Fruit fly (Drosophila melanogaster) whole organism, embryonic: Measurements from ENCODE around the gene His3.3A.

Experiments
- Atf-2 ChIP-seq: fragments of 200-800 bp; sonication (Bioruptor generic); optimal IDR thresholded peaks from 2 replicates; lab custom pipeline; 2016; ENCODE audit warnings: missing biosample characterization, missing genetic modification characterization
- CG1024 ChIP-seq: fragments of 200-800 bp; sonication (Bioruptor generic); IDR thresholded peaks from 2 replicates; pipeline ENCODE4 v1.3.6; 2022; ENCODE audit warnings: missing biosample characterization, missing genetic modification characterization
- CG11695 ChIP-seq: fragments of 200-800 bp; sonication (Bioruptor generic); IDR thresholded peaks from 3 replicates; pipeline ENCODE4 v1.3.6; 2022; ENCODE audit warnings: missing biosample characterization, missing genetic modification characterization
- CG12942 ChIP-seq: fragments of 200-800 bp; sonication (Bioruptor generic); optimal IDR thresholded peaks from 3 replicates; lab custom pipeline; 2016; ENCODE audit warnings: missing biosample characterization, missing genetic modification characterization
- CG13287 ChIP-seq: fragments of 200-800 bp; sonication (Bioruptor generic); IDR thresholded peaks from 2 replicates; pipeline ENCODE4 v1.3.6; 2022; ENCODE audit warnings: missing biosample characterization, missing genetic modification characterization; ENCODE audit not compliant: partially characterized antibody
- CG14667 ChIP-seq: fragments of 200-800 bp; sonication (Bioruptor generic); IDR thresholded peaks from 2 replicates; pipeline ENCODE4 v1.3.6; 2022; ENCODE audit warnings: missing biosample characterization, missing genetic modification characterization
- CG15479 ChIP-seq: fragments of 200-800 bp; sonication (Bioruptor generic); optimal IDR thresholded peaks from 3 replicates; lab custom pipeline; 2019; ENCODE audit warnings: missing biosample characterization, mild to moderate bottlenecking, missing genetic modification characterization, moderate library complexity
- CG1602 ChIP-seq: fragments of 200-800 bp; sonication (Bioruptor generic); optimal IDR thresholded peaks from 3 replicates; lab custom pipeline; 2016; ENCODE audit warnings: missing biosample characterization, missing genetic modification characterization
- CG1603 ChIP-seq: fragments of 200-800 bp; sonication (Bioruptor generic); optimal IDR thresholded peaks from 2 replicates; lab custom pipeline; 2019; ENCODE audit warnings: missing biosample characterization, mild to moderate bottlenecking, missing genetic modification characterization, moderate library complexity
- CG17328 ChIP-seq: fragments of 200-800 bp; sonication (Bioruptor generic); IDR thresholded peaks from 2 replicates; pipeline ENCODE4 v1.3.6; 2022; ENCODE audit warnings: missing biosample characterization, missing genetic modification characterization
- CG1832 ChIP-seq: fragments of 200-800 bp; sonication (Bioruptor generic); optimal IDR thresholded peaks from 2 replicates; lab custom pipeline; 2017; ENCODE audit warnings: missing biosample characterization, mild to moderate bottlenecking, missing genetic modification characterization, inconsistent platforms
- CG2889 ChIP-seq: fragments of 200-800 bp; sonication (Bioruptor generic); IDR thresholded peaks from 3 replicates; pipeline ENCODE4 v1.3.6; 2022; ENCODE audit warnings: missing biosample characterization, missing genetic modification characterization
- CG30431 ChIP-seq: fragments of 200-800 bp; sonication (Bioruptor generic); optimal IDR thresholded peaks from 2 replicates; lab custom pipeline; 2017; ENCODE audit warnings: missing biosample characterization, missing genetic modification characterization
- CG3163 ChIP-seq: fragments of 200-800 bp; sonication (Bioruptor generic); optimal IDR thresholded peaks from 3 replicates; lab custom pipeline; 2016; ENCODE audit warnings: missing biosample characterization, missing genetic modification characterization
- CG32767 ChIP-seq: fragments of 200-800 bp; sonication (Bioruptor generic); IDR thresholded peaks from 2 replicates; pipeline ENCODE4 v1.3.6; 2022; ENCODE audit warnings: missing biosample characterization, missing genetic modification characterization
- CG4282 ChIP-seq: fragments of 200-800 bp; sonication (Bioruptor generic); optimal IDR thresholded peaks from 2 replicates; lab custom pipeline; 2016; ENCODE audit warnings: missing biosample characterization, missing genetic modification characterization
- CG4328 ChIP-seq: fragments of 200-800 bp; sonication (Bioruptor generic); optimal IDR thresholded peaks from 3 replicates; lab custom pipeline; 2017; ENCODE audit warnings: missing biosample characterization, missing genetic modification reagents, missing genetic modification characterization
- CG5180 ChIP-seq: fragments of 200-800 bp; sonication (Bioruptor generic); optimal IDR thresholded peaks from 3 replicates; lab custom pipeline; 2017; ENCODE audit warnings: missing biosample characterization, missing genetic modification characterization, mild to moderate bottlenecking, moderate library complexity, missing genetic modification reagents
- CG6272 ChIP-seq: fragments of 200-800 bp; sonication (Bioruptor generic); IDR thresholded peaks from 2 replicates; pipeline ENCODE4 v1.3.6; 2022; ENCODE audit warnings: missing biosample characterization, missing genetic modification characterization
- CG7357 ChIP-seq: fragments of 200-800 bp; sonication (Bioruptor generic); IDR thresholded peaks from 3 replicates; pipeline ENCODE4 v1.3.6; 2022; ENCODE audit warnings: missing biosample characterization, missing genetic modification characterization
- CG7372 ChIP-seq: fragments of 200-800 bp; sonication (Bioruptor generic); IDR thresholded peaks from 2 replicates; pipeline ENCODE4 v1.3.6; 2022; ENCODE audit warnings: missing biosample characterization, missing genetic modification characterization
- CG7928 ChIP-seq: fragments of 200-800 bp; sonication (Bioruptor generic); optimal IDR thresholded peaks from 2 replicates; lab custom pipeline; 2017; ENCODE audit warnings: missing biosample characterization, mild to moderate bottlenecking, missing genetic modification characterization
- CG8388 ChIP-seq: fragments of 200-800 bp; sonication (Bioruptor generic); optimal IDR thresholded peaks from 2 replicates; lab custom pipeline; 2019; ENCODE audit warnings: missing biosample characterization, mild to moderate bottlenecking, missing genetic modification characterization, moderate library complexity
- CHES-1-like ChIP-seq: fragments of 200-800 bp; sonication (Bioruptor generic); optimal IDR thresholded peaks from 2 replicates; lab custom pipeline; 2016; ENCODE audit warnings: missing biosample characterization, missing genetic modification characterization
- CkIIα-i1 ChIP-seq: fragments of 200-800 bp; sonication (Bioruptor generic); IDR thresholded peaks from 2 replicates; pipeline ENCODE4 v1.3.6; 2022; ENCODE audit warnings: missing biosample characterization, missing genetic modification characterization
- Doc3 ChIP-seq: fragments of 200-800 bp; sonication (Bioruptor generic); IDR thresholded peaks from 3 replicates; pipeline ENCODE4 v1.3.6; 2022; ENCODE audit warnings: missing biosample characterization, missing genetic modification characterization; ENCODE audit not compliant: partially characterized antibody
- Elba2 ChIP-seq: fragments of 200-800 bp; sonication (Bioruptor generic); optimal IDR thresholded peaks from 3 replicates; lab custom pipeline; 2016; ENCODE audit warnings: missing biosample characterization, missing genetic modification characterization
- Hr51 ChIP-seq, 2 experiments: fragments of 200-800 bp; sonication (Bioruptor generic); optimal IDR thresholded peaks; 2 replicates in 1 of 2; 3 replicates in 1 of 2; lab custom pipeline; 2016 to 2018; ENCODE audit warnings: missing biosample characterization in 2 of 2, missing genetic modification characterization in 2 of 2, mild to moderate bottlenecking in 1 of 2, moderate library complexity in 1 of 2
- MBD-R2 ChIP-seq: fragments of 200-800 bp; sonication (Bioruptor generic); IDR thresholded peaks from 2 replicates; pipeline ENCODE4 v1.3.6; 2022; ENCODE audit warnings: missing biosample characterization, missing genetic modification characterization
- Neu2 ChIP-seq: fragments of 200-800 bp; sonication (Bioruptor generic); optimal IDR thresholded peaks from 3 replicates; lab custom pipeline; 2016; ENCODE audit warnings: missing biosample characterization, missing genetic modification characterization, borderline replicate concordance
- Side ChIP-seq: fragments of 200-800 bp; sonication (Bioruptor generic); optimal IDR thresholded peaks from 2 replicates; lab custom pipeline; 2016; ENCODE audit warnings: missing biosample characterization, missing genetic modification characterization
- Sox102F ChIP-seq: fragments of 200-800 bp; sonication (Bioruptor generic); optimal IDR thresholded peaks from 2 replicates; lab custom pipeline; 2018; ENCODE audit warnings: missing biosample characterization, mild to moderate bottlenecking, missing genetic modification characterization, moderate library complexity
- Sry-δ ChIP-seq: fragments of 200-800 bp; sonication (Bioruptor generic); optimal IDR thresholded peaks from 2 replicates; lab custom pipeline; 2016; ENCODE audit warnings: missing biosample characterization, missing genetic modification characterization
- Xbp1 ChIP-seq: fragments of 200-800 bp; sonication (Bioruptor generic); optimal IDR thresholded peaks from 3 replicates; lab custom pipeline; 2016; ENCODE audit warnings: missing biosample characterization, mild to moderate bottlenecking, missing genetic modification characterization
- YL-1 ChIP-seq: fragments of 200-800 bp; sonication (Bioruptor generic); optimal IDR thresholded peaks from 3 replicates; lab custom pipeline; 2017; ENCODE audit warnings: missing biosample characterization, mild to moderate bottlenecking, missing genetic modification characterization
- ash1 ChIP-seq: fragments of 200-800 bp; sonication (Bioruptor generic); optimal IDR thresholded peaks from 2 replicates; lab custom pipeline; 2018; ENCODE audit warnings: missing biosample characterization, mild to moderate bottlenecking, missing genetic modification characterization
- bigmax ChIP-seq: fragments of 200-800 bp; sonication (Bioruptor generic); optimal IDR thresholded peaks from 2 replicates; lab custom pipeline; 2018; ENCODE audit warnings: missing biosample characterization, mild to moderate bottlenecking, missing genetic modification characterization
- crol ChIP-seq: fragments of 200-800 bp; sonication (Bioruptor generic); IDR thresholded peaks from 2 replicates; pipeline ENCODE4 v1.3.6; 2022; ENCODE audit warnings: missing biosample characterization, missing genetic modification characterization
- disco-r ChIP-seq: fragments of 200-800 bp; sonication (Bioruptor generic); optimal IDR thresholded peaks from 2 replicates; lab custom pipeline; 2016; ENCODE audit warnings: missing biosample characterization, missing genetic modification characterization
- eyg ChIP-seq: fragments of 200-800 bp; sonication (Bioruptor generic); optimal IDR thresholded peaks from 3 replicates; lab custom pipeline; 2016; ENCODE audit warnings: missing biosample characterization, missing genetic modification characterization
- jumu ChIP-seq: fragments of 200-800 bp; sonication (Bioruptor generic); optimal IDR thresholded peaks from 3 replicates; lab custom pipeline; 2016; ENCODE audit warnings: missing biosample characterization, missing genetic modification characterization
- kni ChIP-seq: fragments of 200-800 bp; sonication (Bioruptor generic); optimal IDR thresholded peaks from 3 replicates; lab custom pipeline; 2017; ENCODE audit warnings: mild to moderate bottlenecking, missing biosample characterization, missing genetic modification reagents, missing genetic modification characterization
- mirr ChIP-seq: fragments of 200-800 bp; sonication (Bioruptor generic); optimal IDR thresholded peaks from 3 replicates; lab custom pipeline; 2018; ENCODE audit warnings: missing biosample characterization, mild to moderate bottlenecking, missing genetic modification characterization
- otp ChIP-seq: fragments of 200-800 bp; sonication (Bioruptor generic); IDR thresholded peaks from 3 replicates; pipeline ENCODE4, ENCODE4 v1.3.6; 2022; ENCODE audit warnings: missing biosample characterization, missing genetic modification characterization
- pho ChIP-seq: fragments of 200-800 bp; sonication (Bioruptor generic); optimal IDR thresholded peaks from 2 replicates; lab custom pipeline; 2016; ENCODE audit warnings: missing biosample characterization, missing genetic modification characterization
- sr ChIP-seq: fragments of 200-800 bp; sonication (Bioruptor generic); IDR thresholded peaks from 3 replicates; pipeline ENCODE4 v1.3.6; 2022; ENCODE audit warnings: missing biosample characterization, missing genetic modification characterization
- ssp ChIP-seq: fragments of 200-800 bp; sonication (Bioruptor generic); IDR thresholded peaks from 2 replicates; pipeline ENCODE4 v1.3.6; 2022; ENCODE audit warnings: missing biosample characterization, missing genetic modification characterization
- tin ChIP-seq: fragments of 200-800 bp; sonication (Bioruptor generic); optimal IDR thresholded peaks from 3 replicates; lab custom pipeline; 2016; ENCODE audit warnings: missing biosample characterization, missing genetic modification characterization
- z ChIP-seq: fragments of 200-800 bp; sonication (Bioruptor generic); IDR thresholded peaks from 3 replicates; pipeline ENCODE4 v1.3.6; 2022; ENCODE audit warnings: missing biosample characterization, missing genetic modification characterization
- zfh1 ChIP-seq: fragments of 200-800 bp; sonication (Bioruptor generic); IDR thresholded peaks from 3 replicates; pipeline ENCODE4 v1.3.6; 2022; ENCODE audit warnings: missing biosample characterization, missing genetic modification characterization

Gene His3.3A

dm6 chr2L:5043495-5044146 lies 11.2 kb upstream of the His3.3A start (continued):
- peak in 1 of 2 experiments; percentile 45 for TF ChIP-seq Hr51 (GFP tag; optimal IDR thresholded peaks at IDR 0.05; lab: Kevin White, UChicago)
- peak; percentile 23 for TF ChIP-seq pho (GFP tag; lab: Kevin White, UChicago)
- TF ChIP-seq CG1602 (GFP tag; lab: Kevin White, UChicago), result peak; percentile 2
- TF ChIP-seq CG1603 (tag; lab: Kevin White, UChicago), result peak; percentile 25
- TF ChIP-seq Sry-δ (GFP tag; lab: Kevin White, UChicago), result no peak
- no peak for TF ChIP-seq Elba2 (GFP tag; lab: Kevin White, UChicago)
- peak; percentile 63 for TF ChIP-seq Xbp1 (GFP tag; lab: Kevin White, UChicago)
- TF ChIP-seq CG12942 (GFP tag; lab: Kevin White, UChicago), result peak; percentile 31
- peak; percentile 64; the same call in 1 of the 3 replicates for TF ChIP-seq CG2889 (GFP tag; lab: Robert Waterston, UW)
- TF ChIP-seq CG15479 (GFP tag; lab: Kevin White, UChicago), result peak; percentile 64
- TF ChIP-seq CHES-1-like (GFP tag; lab: Kevin White, UChicago), result no peak
- TF ChIP-seq MBD-R2 (GFP tag; lab: Robert Waterston, UW), result peak; percentile 24; the same call in 1 of the 2 replicates
- no peak for TF ChIP-seq disco-r (GFP tag; lab: Kevin White, UChicago)
- peak; percentile 54 for TF ChIP-seq Sox102F
- no peak for TF ChIP-seq CG13287
- TF ChIP-seq CG7372 (GFP tag; lab: Robert Waterston, UW), result 0 out of 2 replicates have a peak, but pooled peaks have one; percentile 20
- TF ChIP-seq CG1024 (GFP tag; lab: Robert Waterston, UW), result no peak
- no peak for TF ChIP-seq CG14667 (GFP tag; lab: Robert Waterston, UW)
- TF ChIP-seq CG32767, result 0 out of 2 replicates have a peak, but pooled peaks have one; percentile 31
- TF ChIP-seq Atf-2 (GFP tag; lab: Kevin White, UChicago), result no peak
- no peak for TF ChIP-seq jumu (GFP tag; lab: Kevin White, UChicago)
- TF ChIP-seq CG30431 (GFP tag; lab: Kevin White, UChicago), result peak; percentile 41
- TF ChIP-seq CG8388 (GFP tag; lab: Kevin White, UChicago), result peak; percentile 27
- TF ChIP-seq crol (GFP tag; lab: Robert Waterston, UW), result peak; percentile 74
- no peak for TF ChIP-seq Neu2 (GFP tag; lab: Kevin White, UChicago)
- TF ChIP-seq sr (GFP tag; lab: Robert Waterston, UW), result no peak
- TF ChIP-seq Side (GFP tag; lab: Kevin White, UChicago), result no peak
- TF ChIP-seq ash1 (GFP tag; lab: Kevin White, UChicago), result no peak
- TF ChIP-seq CkIIα-i1, result no peak
- TF ChIP-seq CG7928 (GFP tag; lab: Kevin White, UChicago), result no peak
- no peak for TF ChIP-seq z (GFP tag; lab: Robert Waterston, UW)
- no peak for TF ChIP-seq CG4328
- 0 out of 2 replicates have a peak, but pooled peaks have one; percentile 42 for TF ChIP-seq CG17328
- no peak for TF ChIP-seq bigmax (GFP tag; lab: Kevin White, UChicago)
- TF ChIP-seq zfh1 (GFP tag; lab: Robert Waterston, UW), result 0 out of 3 replicates have a peak, but pooled peaks have one; percentile 34
- TF ChIP-seq CG6272 (GFP tag; lab: Robert Waterston, UW), result peak; percentile 23; the same call in 1 of the 2 replicates
- no peak for TF ChIP-seq YL-1 (GFP tag; lab: Kevin White, UChicago)
- peak; percentile 62 for TF ChIP-seq CG11695 (GFP tag; lab: Robert Waterston, UW)
- no peak for TF ChIP-seq eyg
- peak; percentile 76 for TF ChIP-seq CG1832 (GFP tag; lab: Kevin White, UChicago)
- TF ChIP-seq ssp (GFP tag; lab: Robert Waterston, UW), result no peak
- peak; percentile 33; the same call in 1 of the 3 replicates for TF ChIP-seq otp (GFP tag; lab: Robert Waterston, UW)
- TF ChIP-seq CG7357 (GFP tag; lab: Robert Waterston, UW), result no peak
- TF ChIP-seq CG4282, result no peak
- no peak for TF ChIP-seq CG3163
- TF ChIP-seq kni (GFP tag; lab: Kevin White, UChicago), result no peak
- TF ChIP-seq CG5180 (GFP tag; lab: Kevin White, UChicago), result no peak
- peak; percentile 28 for TF ChIP-seq tin
- no peak for TF ChIP-seq Doc3 (GFP tag; lab: Robert Waterston, UW)
- TF ChIP-seq mirr (GFP tag; lab: Kevin White, UChicago), result no peak
